Fruit fly (Drosophila melanogaster): ENCODE data around the gene CG14915.

DNA sequence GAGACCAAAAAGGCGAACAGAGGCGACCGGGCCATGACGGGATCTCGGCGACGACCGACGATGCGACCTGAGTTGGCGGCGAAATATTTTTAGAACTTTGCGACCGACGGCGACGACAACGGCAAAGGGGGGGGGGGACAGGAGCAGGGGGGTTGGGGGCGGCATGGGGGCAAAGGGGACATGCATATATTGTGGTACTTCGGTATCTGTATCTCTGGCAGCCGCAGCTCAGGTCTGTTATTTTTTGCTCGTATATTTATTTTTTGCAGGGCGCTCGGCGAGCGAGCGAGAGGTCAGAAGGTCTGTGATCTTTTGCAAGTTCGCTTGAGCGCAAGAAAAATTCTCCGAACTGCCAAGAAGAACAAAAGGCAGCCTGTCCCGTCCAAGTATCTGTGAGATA lies 11.6 kb upstream of the CG14915 start:
- TF ChIP-seq sv (GFP tag; optimal IDR thresholded peaks at IDR 0.05) (no peak), Hr78 (GFP tag; optimal IDR thresholded peaks at IDR 0.05) (no peak), lola (GFP tag; optimal IDR thresholded peaks at IDR 0.05) (no peak), ey (GFP tag; optimal IDR thresholded peaks at IDR 0.05) (no peak), Jra (GFP tag; optimal IDR thresholded peaks at IDR 0.05) (no peak), GATAd (GFP tag; optimal IDR thresholded peaks at IDR 0.05) (no peak), fru (GFP tag; optimal IDR thresholded peaks at IDR 0.05) (no peak), Vsx2 (GFP tag; optimal IDR thresholded peaks at IDR 0.05; ENCODE audit: partially characterized antibody) (no peak), usp (GFP tag; optimal IDR thresholded peaks at IDR 0.05) (no peak)
